Fruit fly (Drosophila melanogaster) whole organism, wandering third instar larva: ENCODE results near the gene CG7142.

ENCODE experiments used
- Abd-B ChIP-seq: fragments of >200 bp; optimal IDR thresholded peaks from 2 replicates; lab custom pipeline; 2017; ENCODE audit warnings: missing biosample characterization, missing genetic modification characterization
- CG32264 ChIP-seq: fragments of 200-800 bp; sonication (Bioruptor generic); optimal IDR thresholded peaks from 2 replicates; lab custom pipeline; 2016; ENCODE audit warnings: missing biosample characterization, missing genetic modification characterization
- CG9705 ChIP-seq: fragments of 200-800 bp; sonication (Bioruptor generic); optimal IDR thresholded peaks from 2 replicates; lab custom pipeline; 2018; ENCODE audit warnings: missing biosample characterization, mild to moderate bottlenecking, missing genetic modification characterization
- CrebA ChIP-seq: fragments of 200-800 bp; sonication (Bioruptor generic); optimal IDR thresholded peaks from 2 replicates; lab custom pipeline; 2016; ENCODE audit warnings: missing biosample characterization, mild to moderate bottlenecking, missing genetic modification characterization, borderline replicate concordance
- Dfd ChIP-seq: fragments of >200 bp; optimal IDR thresholded peaks from 2 replicates; lab custom pipeline; 2017; ENCODE audit warnings: missing biosample characterization, missing genetic modification characterization
- Dif ChIP-seq: fragments of 200-275, 200-300 bp; sonication (Bioruptor generic); optimal IDR thresholded peaks from 2 replicates; lab custom pipeline; 2018; ENCODE audit warnings: missing biosample characterization, missing genetic modification characterization; ENCODE audit not compliant: partially characterized antibody
- GATAd ChIP-seq: sonication (Bioruptor generic); optimal IDR thresholded peaks from 2 replicates; lab custom pipeline; 2016; ENCODE audit warnings: missing biosample characterization, missing genetic modification characterization
- HLH106 ChIP-seq: fragments of 200-800 bp; optimal IDR thresholded peaks from 3 replicates; lab custom pipeline; 2019; ENCODE audit warnings: missing biosample characterization, mild to moderate bottlenecking, missing genetic modification characterization, moderate library complexity
- Jra ChIP-seq: sonication (Bioruptor generic); optimal IDR thresholded peaks from 2 replicates; lab custom pipeline; 2016; ENCODE audit warnings: missing biosample characterization, missing genetic modification characterization
- Mio ChIP-seq: sonication (Bioruptor generic); optimal IDR thresholded peaks from 2 replicates; lab custom pipeline; 2016; ENCODE audit warnings: missing biosample characterization, missing genetic modification characterization
- N ChIP-seq: fragments of >200 bp; optimal IDR thresholded peaks from 2 replicates; lab custom pipeline; 2018; ENCODE audit warnings: missing biosample characterization, missing external identifiers, missing genetic modification characterization
- OdsH ChIP-seq: fragments of 200-800 bp; sonication (Bioruptor generic); optimal IDR thresholded peaks from 2 replicates; lab custom pipeline; 2016; ENCODE audit warnings: missing biosample characterization, mild to moderate bottlenecking, missing genetic modification characterization
- Rel ChIP-seq, 2 experiments: fragments of 200-800 bp; sonication (Bioruptor generic) in 1 of 2; optimal IDR thresholded peaks; 2 replicates in 1 of 2; 3 replicates in 1 of 2; lab custom pipeline; 2016 to 2019; ENCODE audit warnings: mild to moderate bottlenecking in 2 of 2, missing biosample characterization in 2 of 2, missing genetic modification characterization in 2 of 2, moderate library complexity in 1 of 2
- Sp1 ChIP-seq: fragments of 200-800 bp; sonication (Bioruptor generic); optimal IDR thresholded peaks from 3 replicates; lab custom pipeline; 2019; ENCODE audit warnings: missing biosample characterization, mild to moderate bottlenecking, missing genetic modification characterization, moderate library complexity
- Vsx2 ChIP-seq: fragments of 200-300, 225-300 bp; sonication (Bioruptor generic); optimal IDR thresholded peaks from 2 replicates; lab custom pipeline; 2018; ENCODE audit warnings: missing biosample characterization, missing genetic modification characterization; ENCODE audit not compliant: partially characterized antibody
- brk ChIP-seq: fragments of 200-800 bp; sonication (Bioruptor generic); optimal IDR thresholded peaks from 2 replicates; lab custom pipeline; 2016; ENCODE audit warnings: missing biosample characterization, mild to moderate bottlenecking, missing genetic modification characterization
- dl ChIP-seq, 2 experiments: fragments of 175-275, 200-275 bp in 1 of 2; fragments of 200-275 bp in 1 of 2; sonication (Bioruptor generic); optimal IDR thresholded peaks; lab custom pipeline; 2018; ENCODE audit warnings: mild to moderate bottlenecking in 2 of 2, missing biosample characterization in 2 of 2, missing genetic modification characterization in 2 of 2, moderate library complexity in 2 of 2; ENCODE audit not compliant: partially characterized antibody in 2 of 2, insufficient read depth in 1 of 2
- dmrt93B ChIP-seq: fragments of 200-800 bp; sonication (Bioruptor generic); optimal IDR thresholded peaks from 2 replicates; lab custom pipeline; 2018; ENCODE audit warnings: missing biosample characterization, mild to moderate bottlenecking, missing genetic modification characterization
- dsf ChIP-seq: sonication (Bioruptor generic); optimal IDR thresholded peaks from 2 replicates; lab custom pipeline; 2016; ENCODE audit warnings: missing biosample characterization, missing genetic modification characterization, borderline replicate concordance
- ey ChIP-seq: fragments of 200-800 bp; sonication (Bioruptor generic); optimal IDR thresholded peaks from 2 replicates; lab custom pipeline; 2016; ENCODE audit warnings: missing biosample characterization, missing genetic modification characterization
- foxo ChIP-seq, 2 experiments: fragments of 200-800 bp; sonication (Bioruptor generic); optimal IDR thresholded peaks; 2 replicates in 1 of 2; 3 replicates in 1 of 2; lab custom pipeline; 2016 to 2017; ENCODE audit warnings: missing biosample characterization in 2 of 2, missing genetic modification characterization in 2 of 2
- fru ChIP-seq: fragments of 200-800 bp; sonication (Bioruptor generic); optimal IDR thresholded peaks from 3 replicates; lab custom pipeline; 2016; ENCODE audit warnings: missing biosample characterization, mild to moderate bottlenecking, missing genetic modification characterization
- h ChIP-seq: fragments of 200-800 bp; sonication (Bioruptor generic); optimal IDR thresholded peaks from 3 replicates; lab custom pipeline; 2016; ENCODE audit warnings: missing biosample characterization, mild to moderate bottlenecking, missing genetic modification characterization
- pan ChIP-seq: fragments of >200 bp; optimal IDR thresholded peaks from 2 replicates; lab custom pipeline; 2017
- psq ChIP-seq: fragments of 200-800 bp; sonication (Bioruptor generic); optimal IDR thresholded peaks from 3 replicates; lab custom pipeline; 2017; ENCODE audit warnings: missing biosample characterization, mild to moderate bottlenecking, missing genetic modification characterization, moderate library complexity
- rgr ChIP-seq: fragments of 200-800 bp; sonication (Bioruptor generic); optimal IDR thresholded peaks from 3 replicates; lab custom pipeline; 2016; ENCODE audit warnings: missing biosample characterization, mild to moderate bottlenecking, missing genetic modification characterization
- sage ChIP-seq: fragments of 200-800 bp; sonication (Bioruptor generic); optimal IDR thresholded peaks from 2 replicates; lab custom pipeline; 2016; ENCODE audit warnings: missing biosample characterization, mild to moderate bottlenecking, missing genetic modification characterization
- sv ChIP-seq: fragments of 200-800 bp; sonication (Bioruptor generic); optimal IDR thresholded peaks from 3 replicates; lab custom pipeline; 2016; ENCODE audit warnings: missing biosample characterization, missing genetic modification characterization
- tai ChIP-seq: sonication (Bioruptor generic); optimal IDR thresholded peaks from 2 replicates; lab custom pipeline; 2016; ENCODE audit warnings: missing biosample characterization, missing genetic modification characterization
- woc ChIP-seq: sonication (Bioruptor generic); optimal IDR thresholded peaks from 2 replicates; lab custom pipeline; 2016; ENCODE audit warnings: missing biosample characterization, mild to moderate bottlenecking, missing genetic modification characterization

CG7142 gene

DNA sequence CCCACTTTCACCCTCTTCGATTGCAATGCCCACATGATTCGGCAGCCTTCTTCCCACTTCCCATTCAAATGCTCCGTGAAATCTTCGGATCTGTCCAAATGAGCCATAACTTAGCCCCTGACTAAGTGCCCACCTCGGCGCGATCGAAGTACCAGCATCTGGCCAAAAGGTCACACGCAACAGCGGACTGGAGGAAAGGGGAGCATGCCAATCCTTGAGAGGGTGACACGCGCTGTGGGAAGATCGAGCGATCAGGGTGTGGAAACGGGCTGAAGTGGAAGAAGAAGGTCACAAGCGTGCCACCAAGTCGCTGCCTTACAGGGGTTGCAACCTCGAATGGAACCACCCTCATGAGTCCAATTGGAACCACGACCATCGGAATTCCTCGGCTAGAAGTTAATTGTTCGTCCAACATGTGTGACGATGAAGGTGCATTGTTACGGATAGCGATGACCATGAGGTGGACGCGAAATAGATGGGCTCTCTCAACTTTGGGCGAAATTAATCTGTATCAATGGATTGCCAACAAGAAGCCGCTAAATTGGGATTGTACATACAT lies 44.5 kb downstream of the CG7142 start:
- no peak for TF ChIP-seq Jra (GFP tag; lab: Kevin White, UChicago)
- no peak for TF ChIP-seq Abd-B (GFP tag; lab: Kevin White, UChicago)
- no peak for TF ChIP-seq tai (GFP tag; lab: Kevin White, UChicago)
- no peak for TF ChIP-seq foxo (GFP tag; optimal IDR thresholded peaks at IDR 0.05; lab: Kevin White, UChicago)
- TF ChIP-seq Dfd (GFP tag; lab: Kevin White, UChicago), result no peak
- TF ChIP-seq CrebA (GFP tag; lab: Kevin White, UChicago), result no peak
- no peak for TF ChIP-seq sage (GFP tag; lab: Kevin White, UChicago)
- TF ChIP-seq dsf (GFP tag; lab: Kevin White, UChicago), result no peak
- no peak for TF ChIP-seq dl (GFP tag; optimal IDR thresholded peaks at IDR 0.05; lab: Kevin White, UChicago; ENCODE audit: insufficient read depth in 1 of 2, partially characterized antibody in 2 of 2)
- TF ChIP-seq Dif (GFP tag; lab: Kevin White, UChicago), result no peak
- TF ChIP-seq Vsx2 (GFP tag; lab: Kevin White, UChicago), result no peak
- TF ChIP-seq fru (GFP tag; lab: Kevin White, UChicago), result no peak
- no peak for TF ChIP-seq Sp1 (GFP tag; lab: Kevin White, UChicago)
- TF ChIP-seq sv, result no peak
- TF ChIP-seq Rel (GFP tag; optimal IDR thresholded peaks at IDR 0.05; lab: Kevin White, UChicago), result no peak
- no peak for TF ChIP-seq Rel (tag; optimal IDR thresholded peaks at IDR 0.05; lab: Kevin White, UChicago)
- TF ChIP-seq woc (GFP tag; lab: Kevin White, UChicago), result no peak
- TF ChIP-seq ey (GFP tag; lab: Kevin White, UChicago), result no peak
- no peak for TF ChIP-seq OdsH (GFP tag; lab: Kevin White, UChicago)
- no peak for TF ChIP-seq dmrt93B (GFP tag; lab: Kevin White, UChicago)
- TF ChIP-seq rgr (GFP tag; lab: Kevin White, UChicago), result no peak
- TF ChIP-seq, all 38 proteins: peak for 0

DNA sequence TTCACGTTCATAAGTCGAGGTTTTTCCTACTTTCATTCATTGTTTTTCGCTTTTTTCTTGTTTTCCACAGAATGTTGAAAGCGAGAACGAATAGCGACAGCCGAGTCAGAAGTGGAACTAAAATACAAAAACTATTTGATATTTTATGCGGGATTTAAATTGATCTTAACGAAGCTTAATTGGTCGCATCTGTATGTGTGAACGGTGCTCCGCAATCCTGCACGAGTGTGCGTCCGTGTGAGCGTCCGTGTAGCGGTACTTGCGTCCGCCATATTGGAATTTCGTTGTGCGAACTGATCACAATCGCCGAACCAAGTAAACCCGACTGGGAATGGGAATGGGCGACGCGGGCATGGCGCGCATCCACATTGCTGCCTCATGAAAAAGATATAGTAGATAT lies 47.1 kb downstream of the CG7142 start:
- TF ChIP-seq CrebA (GFP tag; lab: Kevin White, UChicago) (no peak), tai (GFP tag; lab: Kevin White, UChicago) (no peak), psq (GFP tag; lab: Kevin White, UChicago) (no peak), Dif (GFP tag; lab: Kevin White, UChicago) (no peak), CG9705 (GFP tag; lab: Kevin White, UChicago) (no peak), dmrt93B (GFP tag; lab: Kevin White, UChicago) (no peak), foxo (GFP tag; optimal IDR thresholded peaks at IDR 0.05; lab: Kevin White, UChicago) (no peak), sage (GFP tag; lab: Kevin White, UChicago) (no peak), brk (GFP tag; lab: Kevin White, UChicago) (no peak), Mio (GFP tag; lab: Kevin White, UChicago) (no peak), CG32264 (GFP tag; lab: Kevin White, UChicago) (no peak), Sp1 (GFP tag; lab: Kevin White, UChicago) (no peak), pan (lab: Kevin White, UChicago) (no peak), GATAd (GFP tag; lab: Kevin White, UChicago) (no peak), N (GFP tag; lab: Kevin White, UChicago) (no peak), fru (GFP tag; lab: Kevin White, UChicago) (no peak), Vsx2 (GFP tag; lab: Kevin White, UChicago) (no peak)

DNA sequence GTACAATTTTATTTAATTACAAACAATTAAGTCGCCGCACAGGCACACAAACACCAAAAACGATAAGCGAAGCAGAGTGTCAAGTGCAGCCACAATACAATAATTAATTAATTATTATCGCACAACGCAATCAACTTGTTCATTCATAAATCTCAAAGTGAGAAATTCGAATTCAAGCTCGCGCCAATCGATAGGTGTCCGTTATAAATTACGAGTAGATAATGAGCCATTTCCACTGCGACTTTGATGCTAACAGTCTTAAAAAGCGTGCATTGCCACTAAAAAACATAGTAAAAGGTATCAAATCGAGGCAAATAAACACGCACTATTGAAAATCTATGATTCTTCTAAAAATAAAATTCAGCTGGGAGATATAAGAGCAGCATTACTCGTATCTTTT lies 49.1 kb downstream of the CG7142 start:
- no peak for TF ChIP-seq Mio (GFP tag; lab: Kevin White, UChicago)

DNA sequence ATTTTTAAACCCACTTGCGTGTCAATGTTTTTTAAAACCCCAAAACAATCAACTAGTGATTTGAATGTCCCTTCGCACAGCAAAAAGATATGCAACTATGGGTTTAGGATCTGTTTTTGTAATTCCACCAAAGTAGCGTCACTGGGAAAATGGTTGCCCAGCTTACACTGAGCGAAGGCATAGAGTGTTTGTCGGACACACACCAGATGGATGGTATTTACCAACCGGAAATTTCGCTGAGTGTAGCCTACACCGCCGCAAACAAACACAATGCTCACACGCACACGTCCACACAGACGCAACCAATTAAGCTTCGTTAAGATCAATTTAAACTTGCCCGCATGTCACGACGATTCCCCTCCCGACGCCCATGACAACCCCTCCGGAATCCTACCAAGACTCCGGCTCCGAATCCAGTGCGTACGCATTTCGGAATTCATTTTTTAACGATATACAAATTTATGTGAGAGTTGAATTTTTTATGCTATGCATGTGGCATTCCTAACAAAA lies 50.6 kb downstream of the CG7142 start:
- TF ChIP-seq h (GFP tag; lab: Kevin White, UChicago) (no peak), Vsx2 (GFP tag; lab: Kevin White, UChicago) (no peak), rgr (GFP tag; lab: Kevin White, UChicago) (peak; percentile 3), HLH106 (tag; lab: Kevin White, UChicago) (no peak), foxo (GFP tag; optimal IDR thresholded peaks at IDR 0.05; lab: Kevin White, UChicago) (peak in 1 of 2 experiments; percentile 9)
